Worm (Caenorhabditis elegans) whole organism, young adult: ENCODE results near the gene pmp-2.

Experiments used
- akir-1 ChIP-seq: fragments of 200-800 bp; sonication (Bioruptor generic); optimal IDR thresholded peaks from 2 replicates; lab custom pipeline; 2018; ENCODE audit warnings: mild to moderate bottlenecking, missing genetic modification characterization, moderate library complexity, missing compliant biosample characterization
- ceh-40 ChIP-seq: fragments of 200-800 bp; sonication (Bioruptor generic); IDR thresholded peaks from 2 replicates; pipeline ENCODE4 v1.3.6; 2022; ENCODE audit warnings: missing genetic modification characterization, missing compliant biosample characterization
- chd-7 ChIP-seq: sonication (generic microtip); optimal IDR thresholded peaks from 2 replicates; lab custom pipeline; 2016; ENCODE audit warnings: mild to moderate bottlenecking, missing genetic modification characterization, moderate library complexity, missing compliant biosample characterization
- lag-1 ChIP-seq: fragments of 200-800 bp; sonication (Bioruptor generic); IDR thresholded peaks from 2 replicates; pipeline ENCODE4 v1.3.6; 2022; ENCODE audit warnings: missing genetic modification reagents, missing genetic modification characterization, missing compliant biosample characterization
- lin-26 ChIP-seq: fragments of 200-800 bp; sonication (Bioruptor generic); IDR thresholded peaks from 2 replicates; pipeline ENCODE4 v1.3.6; 2022; ENCODE audit warnings: missing genetic modification reagents, missing genetic modification characterization, missing compliant biosample characterization
- mcd-1 ChIP-seq: fragments of 200-800 bp; sonication (Bioruptor generic); IDR thresholded peaks from 2 replicates; pipeline ENCODE4 v1.3.6; 2022; ENCODE audit warnings: missing genetic modification reagents, missing genetic modification characterization, missing compliant biosample characterization
- nhr-179 ChIP-seq: sonication (generic microtip); optimal IDR thresholded peaks from 2 replicates; lab custom pipeline; 2016; ENCODE audit warnings: mild to moderate bottlenecking, missing genetic modification characterization, missing compliant biosample characterization

DNA sequence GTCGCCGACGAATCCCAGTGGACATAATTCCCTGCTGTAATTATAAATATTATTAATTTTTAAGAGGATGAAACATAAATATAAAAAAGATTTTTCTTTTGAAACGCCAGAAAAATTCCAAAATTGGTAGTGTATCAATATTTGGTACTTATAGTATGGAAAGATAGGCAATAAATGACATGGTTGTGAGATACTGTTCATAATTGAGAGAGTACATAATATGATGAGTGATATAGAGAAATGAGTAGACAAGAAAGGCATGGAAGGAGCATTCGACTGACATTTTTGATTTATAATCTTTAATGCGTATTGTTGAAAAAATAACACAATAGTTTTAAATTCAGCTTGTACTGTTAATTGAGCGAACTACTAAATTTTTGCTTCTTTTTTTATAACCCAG, 9.9 kb upstream of the pmp-2 start, which contains the start of gene C44B7.11:
- TF ChIP-seq ceh-40 (GFP tag; lab: Robert Waterston, UW) (no peak), nhr-179 (tag; lab: Kevin White, UChicago) (no peak), akir-1 (GFP tag; lab: Kevin White, UChicago) (no peak), chd-7 (no peak), lag-1 (GFP tag; lab: Robert Waterston, UW) (no peak), mcd-1 (GFP tag; lab: Robert Waterston, UW) (no peak), lin-26 (no peak)
